Worm (Caenorhabditis elegans) whole organism, L3 larva: Measurements from ENCODE around the gene cope-1.

Experiments used
- aly-2 ChIP-seq: fragments of 150-350 bp; optimal IDR thresholded peaks from 2 replicates; lab custom pipeline; 2014; ENCODE audit warnings: missing biosample characterization, missing genetic modification characterization
- ceh-28 ChIP-seq: fragments of 150-350 bp; optimal IDR thresholded peaks from 2 replicates; lab custom pipeline; 2014; ENCODE audit warnings: missing biosample characterization, missing genetic modification reagents, missing genetic modification characterization
- daf-12 ChIP-seq: fragments of 150-350 bp; optimal IDR thresholded peaks from 2 replicates; lab custom pipeline; 2014; ENCODE audit warnings: missing biosample characterization, missing genetic modification reagents, missing genetic modification characterization
- fkh-10 ChIP-seq: sonication (generic microtip); optimal IDR thresholded peaks from 2 replicates; lab custom pipeline; 2017; ENCODE audit warnings: missing biosample characterization, missing genetic modification reagents, missing genetic modification characterization
- lin-39 ChIP-seq: fragments of 150-350 bp; optimal IDR thresholded peaks from 2 replicates; lab custom pipeline; 2018; ENCODE audit warnings: missing biosample characterization, missing genetic modification reagents, missing genetic modification characterization
- nhr-11 ChIP-seq: fragments of 150-350 bp; optimal IDR thresholded peaks from 2 replicates; lab custom pipeline; 2014; ENCODE audit warnings: missing biosample characterization, missing genetic modification characterization
- pha-4 ChIP-seq: fragments of 150-350 bp; optimal IDR thresholded peaks from 2 replicates; lab custom pipeline; 2014; ENCODE audit warnings: missing biosample characterization, missing genetic modification reagents, missing genetic modification characterization

- TF ChIP-seq fkh-10 (GFP tag; lab: Kevin White, UChicago) (no peak), nhr-11 (tag; lab: Kevin White, UChicago) (no peak), lin-39 (tag; lab: Kevin White, UChicago) (no peak), aly-2 (tag; lab: Kevin White, UChicago) (no peak), ceh-28 (tag; lab: Kevin White, UChicago) (no peak), pha-4 (tag; lab: Kevin White, UChicago) (no peak), daf-12 (tag; lab: Kevin White, UChicago) (no peak)
These were observed 33.0 kb downstream of the cope-1 start, which contains the start of gene tag-164 for ce11 chrIII:13458978-13459596.
